Worm (Caenorhabditis elegans) whole organism, midembryonic: ENCODE results near the gene B0416.5.

Experiments
- T22C8.4 ChIP-seq: fragments of 200-800 bp; sonication (Bioruptor generic); IDR thresholded peaks from 2 replicates; pipeline ENCODE4 v1.3.6; 2022; ENCODE audit warnings: missing genetic modification characterization, missing compliant biosample characterization
- cog-1 ChIP-seq: sonication (generic microtip); optimal IDR thresholded peaks from 2 replicates; lab custom pipeline; 2016; ENCODE audit warnings: missing genetic modification characterization, missing compliant biosample characterization
- flt-1 ChIP-seq: fragments of 200-800 bp; sonication (Bioruptor generic); IDR thresholded peaks from 2 replicates; pipeline ENCODE4 v1.3.6; 2022; ENCODE audit warnings: missing genetic modification characterization, missing compliant biosample characterization
- klf-2 ChIP-seq: fragments of 200-800 bp; sonication (Bioruptor generic); conservative IDR thresholded peaks from 2 replicates; pipeline ENCODE4 v1.3.6; 2022; ENCODE audit warnings: missing genetic modification reagents, missing genetic modification characterization, missing compliant biosample characterization
- med-1 ChIP-seq: sonication (generic microtip); optimal IDR thresholded peaks from 2 replicates; lab custom pipeline; 2017; ENCODE audit warnings: missing genetic modification characterization, mild to moderate bottlenecking, missing compliant biosample characterization, antibody characterized with exemption, missing genetic modification reagents; ENCODE audit not compliant: insufficient read depth
- ref-1 ChIP-seq: fragments of 200-800 bp; sonication (Bioruptor generic); conservative IDR thresholded peaks from 2 replicates; pipeline ENCODE4 v1.3.6; 2022; ENCODE audit warnings: missing genetic modification reagents, missing genetic modification characterization, missing compliant biosample characterization
- tab-1 ChIP-seq: fragments of 200-800 bp; sonication (Bioruptor generic); IDR thresholded peaks from 2 replicates; pipeline ENCODE4 v1.3.6; 2022; ENCODE audit warnings: missing genetic modification characterization, missing compliant biosample characterization
- ztf-23 ChIP-seq: fragments of 200-800 bp; sonication (Bioruptor generic); IDR thresholded peaks from 2 replicates; pipeline ENCODE4 v1.3.6; 2022; ENCODE audit warnings: missing genetic modification reagents, missing genetic modification characterization, missing compliant biosample characterization
- ztf-29 ChIP-seq: fragments of 200-800 bp; sonication (Bioruptor generic); IDR thresholded peaks from 2 replicates; pipeline ENCODE4 v1.3.6; 2022; ENCODE audit warnings: missing genetic modification reagents, missing genetic modification characterization, missing compliant biosample characterization

Gene B0416.5

ce11 chrX:9270753-9271152 is at the start of gene B0416.5:
B0416.5 (minus strand) TSS chrX:9270853.
- TF ChIP-seq ref-1 = no peak
- no peak for TF ChIP-seq ztf-29 (GFP tag; lab: Robert Waterston, UW)
- TF ChIP-seq T22C8.4 (GFP tag; lab: Robert Waterston, UW) = no peak
- no peak for TF ChIP-seq cog-1 (tag; lab: Kevin White, UChicago)
- TF ChIP-seq flt-1 (GFP tag; lab: Robert Waterston, UW) = no peak
- no peak for TF ChIP-seq klf-2
- no peak for TF ChIP-seq med-1 (GFP tag; lab: Kevin White, UChicago)
- TF ChIP-seq ztf-23 (GFP tag; lab: Robert Waterston, UW) = no peak
- TF ChIP-seq tab-1 (GFP tag; lab: Robert Waterston, UW) = no peak

DNA sequence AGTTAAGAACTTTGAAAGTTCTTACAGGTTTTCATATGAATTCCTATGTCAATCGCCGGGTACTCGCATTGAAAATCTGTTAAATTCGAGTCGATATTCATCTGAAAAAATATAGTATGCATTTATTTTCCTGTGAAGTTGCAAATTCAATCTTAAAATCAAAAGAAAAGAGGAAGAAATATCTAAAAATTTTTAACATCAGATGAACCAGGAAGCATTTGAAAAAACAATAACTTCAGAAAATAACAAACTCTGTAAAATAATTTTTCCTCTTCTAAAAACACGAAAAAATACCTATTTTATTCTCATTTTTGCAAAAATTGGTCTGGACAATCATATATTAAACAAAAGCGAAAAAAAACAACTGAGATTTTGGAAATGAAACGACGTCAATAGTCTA is 48.4 kb upstream of the B0416.5 start, which contains the start of gene npr-7:
Gene npr-7 (minus strand): TSS at position 101 of the 400 bp plus-strand sequence.
- TF ChIP-seq med-1 (GFP tag; lab: Kevin White, UChicago) = no peak
- TF ChIP-seq ztf-23 (GFP tag; lab: Robert Waterston, UW) = no peak
- no peak for TF ChIP-seq ref-1
- TF ChIP-seq klf-2 = no peak
- TF ChIP-seq cog-1 (tag; lab: Kevin White, UChicago) = no peak
- TF ChIP-seq ztf-29 (GFP tag; lab: Robert Waterston, UW) = no peak
- TF ChIP-seq T22C8.4 (GFP tag; lab: Robert Waterston, UW) = no peak
- no peak for TF ChIP-seq flt-1 (GFP tag; lab: Robert Waterston, UW)
- no peak for TF ChIP-seq tab-1 (GFP tag; lab: Robert Waterston, UW)

DNA sequence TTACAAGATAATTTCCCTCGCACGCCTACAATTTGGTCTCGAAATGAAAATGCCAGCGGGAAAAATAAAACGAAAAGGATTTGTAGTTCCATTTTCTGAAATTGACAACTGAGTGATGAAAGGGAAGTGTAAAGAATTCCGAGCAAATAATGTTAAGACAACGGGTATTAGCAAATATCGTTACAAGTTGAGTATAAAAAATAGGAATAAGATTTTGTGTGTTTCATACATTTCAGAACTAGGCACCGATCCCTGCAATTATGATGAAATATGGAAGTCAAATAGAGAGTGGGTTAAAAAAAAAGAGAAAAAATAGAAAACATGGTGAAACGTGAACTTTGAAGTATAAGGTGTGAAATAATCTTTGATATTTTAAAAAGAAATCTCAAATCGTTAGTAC is 43.7 kb upstream of the B0416.5 start, which contains the start of gene ttr-38:
Gene ttr-38 (minus strand): TSS at position 101 of the 400 bp plus-strand sequence.
- TF ChIP-seq cog-1 (tag; lab: Kevin White, UChicago) (no peak), ref-1 (no peak), med-1 (GFP tag; lab: Kevin White, UChicago) (no peak), klf-2 (no peak), ztf-23 (GFP tag; lab: Robert Waterston, UW) (no peak), ztf-29 (GFP tag; lab: Robert Waterston, UW) (no peak), flt-1 (GFP tag; lab: Robert Waterston, UW) (no peak), tab-1 (GFP tag; lab: Robert Waterston, UW) (no peak), T22C8.4 (GFP tag; lab: Robert Waterston, UW) (no peak)

DNA sequence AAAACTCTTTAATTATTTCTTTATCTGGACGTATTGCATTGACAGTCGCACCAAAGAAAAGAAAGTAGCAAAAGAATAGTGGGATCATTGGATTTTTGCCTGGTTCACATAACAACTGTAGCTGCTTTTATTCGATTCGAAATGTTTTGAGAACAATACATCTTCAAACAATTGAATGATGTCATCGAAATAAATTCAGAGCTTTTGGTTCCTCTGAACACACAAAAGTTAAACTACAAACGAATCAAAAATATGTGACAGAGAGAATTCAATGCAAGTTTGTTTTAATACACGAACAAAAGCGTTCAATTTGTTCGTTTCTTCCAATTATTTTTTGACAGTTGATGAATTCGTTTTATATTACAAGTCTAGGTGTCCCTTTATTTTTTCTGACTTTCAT is 40.6 kb upstream of the B0416.5 start, which contains the start of gene H29C22.1:
Gene H29C22.1 (minus strand): TSS at position 101 of the 400 bp plus-strand sequence.
- TF ChIP-seq tab-1 (GFP tag; lab: Robert Waterston, UW) (no peak), ztf-23 (GFP tag; lab: Robert Waterston, UW) (no peak), T22C8.4 (GFP tag; lab: Robert Waterston, UW) (no peak), flt-1 (GFP tag; lab: Robert Waterston, UW) (no peak), ref-1 (no peak), klf-2 (no peak), ztf-29 (GFP tag; lab: Robert Waterston, UW) (no peak), med-1 (GFP tag; lab: Kevin White, UChicago) (no peak), cog-1 (tag; lab: Kevin White, UChicago) (no peak)

DNA sequence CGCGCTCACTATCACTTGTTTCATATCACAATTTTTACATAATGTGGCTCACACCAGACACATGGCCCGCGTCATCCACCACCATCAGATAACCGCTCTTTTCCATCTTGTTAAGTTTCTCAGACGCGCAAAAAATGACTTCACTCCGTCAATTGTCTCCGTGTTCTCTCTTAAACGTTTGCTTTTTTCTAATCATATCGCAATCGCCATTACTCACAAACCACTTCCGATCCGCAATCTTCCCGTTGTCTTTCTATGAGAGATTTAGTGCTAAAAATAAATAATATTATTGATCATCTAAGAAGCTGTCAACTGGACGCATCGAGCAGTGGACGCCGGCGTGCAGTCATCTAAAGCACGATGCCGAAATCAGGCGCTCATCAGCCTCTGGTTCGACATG is 32.8 kb upstream of the B0416.5 start, which contains the start of gene tmc-2:
Gene tmc-2 (plus strand): TSS at position 301 of the 400 bp plus-strand sequence.
- no peak for TF ChIP-seq flt-1 (GFP tag; lab: Robert Waterston, UW)
- TF ChIP-seq cog-1 (tag; lab: Kevin White, UChicago) = no peak
- no peak for TF ChIP-seq tab-1 (GFP tag; lab: Robert Waterston, UW)

- TF ChIP-seq ztf-29 (GFP tag; lab: Robert Waterston, UW) = no peak
- TF ChIP-seq cog-1 (tag; lab: Kevin White, UChicago) = no peak
- no peak for TF ChIP-seq ztf-23 (GFP tag; lab: Robert Waterston, UW)
- no peak for TF ChIP-seq ref-1
- no peak for TF ChIP-seq T22C8.4 (GFP tag; lab: Robert Waterston, UW)
- no peak for TF ChIP-seq med-1 (GFP tag; lab: Kevin White, UChicago)
- no peak for TF ChIP-seq flt-1 (GFP tag; lab: Robert Waterston, UW)
- TF ChIP-seq klf-2 = no peak
- no peak for TF ChIP-seq tab-1 (GFP tag; lab: Robert Waterston, UW)
These were observed 32.1 kb upstream of the B0416.5 start for ce11 chrX:9302763-9303162.

- TF ChIP-seq cog-1 (tag; lab: Kevin White, UChicago) (no peak), flt-1 (GFP tag; lab: Robert Waterston, UW) (no peak), ztf-29 (GFP tag; lab: Robert Waterston, UW) (no peak), ztf-23 (GFP tag; lab: Robert Waterston, UW) (no peak), med-1 (GFP tag; lab: Kevin White, UChicago) (no peak), tab-1 (GFP tag; lab: Robert Waterston, UW) (no peak), klf-2 (no peak), T22C8.4 (GFP tag; lab: Robert Waterston, UW) (no peak)
These were observed 29.7 kb upstream of the B0416.5 start for ce11 chrX:9300379-9300778.

DNA sequence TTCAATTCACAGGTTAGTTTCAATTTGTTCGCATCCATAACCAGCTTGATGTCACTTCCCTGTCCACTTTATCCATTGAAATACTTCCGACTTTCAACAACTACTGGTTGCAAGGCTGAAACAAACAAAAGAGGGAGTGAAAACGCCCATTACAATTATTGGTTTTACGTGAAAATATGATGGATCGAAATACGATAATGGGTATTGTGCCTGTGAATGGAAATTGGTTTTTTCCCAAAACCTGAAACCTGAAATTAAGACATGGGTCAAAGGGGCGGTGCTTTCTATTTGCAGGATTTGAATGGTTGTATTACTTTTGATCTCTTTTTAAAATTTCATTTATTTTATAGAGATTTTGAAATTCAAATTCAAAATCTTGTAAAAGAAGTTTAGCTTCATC is 28.2 kb upstream of the B0416.5 start, which contains the start of gene B0416.2:
Gene B0416.2 (plus strand): TSS at position 301 of the 400 bp plus-strand sequence.
- no peak for TF ChIP-seq cog-1 (tag; lab: Kevin White, UChicago)
- TF ChIP-seq tab-1 (GFP tag; lab: Robert Waterston, UW) = no peak
- no peak for TF ChIP-seq klf-2
- TF ChIP-seq flt-1 (GFP tag; lab: Robert Waterston, UW) = no peak
- no peak for TF ChIP-seq T22C8.4 (GFP tag; lab: Robert Waterston, UW)
- TF ChIP-seq med-1 (GFP tag; lab: Kevin White, UChicago) = no peak
- TF ChIP-seq ztf-29 (GFP tag; lab: Robert Waterston, UW) = no peak
- no peak for TF ChIP-seq ref-1
- TF ChIP-seq ztf-23 (GFP tag; lab: Robert Waterston, UW) = no peak

DNA sequence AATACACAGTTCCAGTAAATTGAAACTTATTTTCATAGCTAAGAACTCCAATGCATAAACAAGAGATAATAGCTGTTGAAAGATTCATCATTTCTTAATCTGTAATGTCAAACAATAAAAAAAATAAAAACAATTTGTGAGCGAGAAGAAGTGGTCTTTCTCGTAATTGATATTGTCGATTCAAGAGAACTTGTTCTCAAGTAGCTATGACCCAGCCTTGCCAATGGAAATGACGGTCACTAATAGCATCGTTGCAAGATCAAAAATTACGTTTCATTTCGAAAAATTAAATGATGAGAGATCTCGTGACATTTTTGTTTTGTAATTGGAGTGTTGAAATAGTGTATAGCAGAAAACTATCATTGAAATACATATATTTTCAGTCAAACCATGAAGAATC is 27.2 kb upstream of the B0416.5 start, which contains the start of gene B0416.7:
Gene B0416.7 (minus strand): TSS at position 101 of the 400 bp plus-strand sequence.
- TF ChIP-seq ztf-29 (GFP tag; lab: Robert Waterston, UW) = no peak
- TF ChIP-seq tab-1 (GFP tag; lab: Robert Waterston, UW) = no peak
- TF ChIP-seq ref-1 = no peak
- no peak for TF ChIP-seq cog-1 (tag; lab: Kevin White, UChicago)
- no peak for TF ChIP-seq T22C8.4 (GFP tag; lab: Robert Waterston, UW)
- no peak for TF ChIP-seq med-1 (GFP tag; lab: Kevin White, UChicago)
- TF ChIP-seq flt-1 (GFP tag; lab: Robert Waterston, UW) = no peak
- no peak for TF ChIP-seq ztf-23 (GFP tag; lab: Robert Waterston, UW)
